Worm (Caenorhabditis elegans): ENCODE measurements around the gene gnrr-5.
A peak's percentile ranks its signal among the peaks of the same experiment; 100 is the strongest.

Gene gnrr-5

DNA sequence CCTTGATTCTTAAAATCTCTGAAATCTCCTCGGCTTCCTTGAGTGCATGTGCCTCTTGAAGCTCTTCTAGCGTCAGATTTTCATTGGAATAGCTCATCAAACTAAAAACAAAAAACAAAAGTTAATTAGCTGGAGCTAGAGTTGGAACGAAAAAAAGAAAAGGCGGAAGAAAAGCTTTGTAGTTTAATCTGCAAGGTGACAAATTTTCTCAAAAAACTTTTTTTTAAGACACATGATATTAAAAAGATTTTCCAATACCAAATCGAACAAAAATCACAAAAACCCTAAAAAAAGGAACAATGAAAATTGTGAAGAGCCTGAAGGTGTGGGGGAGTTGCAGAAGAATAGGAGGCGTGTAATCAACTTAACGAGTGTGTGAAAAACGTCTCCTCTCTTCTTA is at the start of gene gnrr-5:
TSS of gene gnrr-5 (minus strand) at position 101 of the 400 bp plus-strand sequence.
- TF ChIP-seq Y53F4B.3 (GFP tag; IDR thresholded peaks at IDR 0.05), result no peak
- no peak for TF ChIP-seq nfyb-1 (GFP tag; IDR thresholded peaks at IDR 0.05)
- TF ChIP-seq rec-8 (tag; optimal IDR thresholded peaks at IDR 0.05), result no peak
- TF ChIP-seq rpc-1 (optimal IDR thresholded peaks at IDR 0.05), result no peak
- no peak for TF ChIP-seq rpc-1 (tag; optimal IDR thresholded peaks at IDR 0.05)

DNA sequence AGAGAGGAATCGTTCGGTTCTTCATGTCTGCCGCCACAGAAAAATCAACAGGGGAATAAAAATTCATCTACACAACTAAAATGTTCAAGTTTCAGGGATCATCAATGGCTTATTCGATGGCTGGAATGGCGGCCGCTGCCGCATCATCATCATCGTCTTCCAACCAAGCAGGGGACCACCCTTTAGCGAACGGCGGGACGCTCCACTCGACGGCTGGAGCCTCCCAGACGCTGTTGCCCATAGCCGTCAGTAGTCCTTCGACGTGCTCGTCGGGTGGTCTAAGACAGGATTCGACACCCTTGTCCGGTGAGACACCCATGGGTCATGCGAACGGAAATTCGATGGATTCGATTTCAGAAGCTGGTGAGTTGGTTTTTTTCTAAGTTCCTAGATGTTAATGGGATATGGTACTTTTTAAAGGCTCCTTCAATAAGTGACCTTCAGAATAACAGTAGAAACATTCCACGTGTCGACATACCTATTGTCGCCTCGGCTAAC is 49.4 kb upstream of the gnrr-5 start:
- TF ChIP-seq unc-130 (GFP tag; optimal IDR thresholded peaks at IDR 0.05) (no peak), zfh-2 (GFP tag; conservative IDR thresholded peaks at IDR 0.05) (peak; percentile 56; the same call in 1 of the 2 replicates), aptf-3 (GFP tag; IDR thresholded peaks at IDR 0.05) (no peak)

DNA sequence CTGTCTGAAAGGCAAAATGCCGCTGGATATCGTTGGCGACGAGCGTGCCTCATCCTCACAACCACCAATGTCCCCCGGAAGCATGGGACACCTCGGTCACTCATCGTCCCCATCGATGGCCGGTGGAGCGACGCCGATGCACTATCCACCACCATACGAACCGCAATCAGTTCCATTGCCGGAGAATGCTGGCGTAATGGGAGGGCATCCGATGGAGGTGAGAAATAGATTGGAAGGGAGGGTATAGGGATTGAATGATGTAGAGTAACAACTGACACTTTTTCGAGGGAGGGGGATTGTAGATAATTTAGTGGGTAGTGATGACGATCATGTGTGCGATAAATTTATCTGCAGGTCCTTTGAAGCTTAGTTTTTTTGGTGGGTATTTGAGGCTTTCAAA is 48.1 kb upstream of the gnrr-5 start:
- TF ChIP-seq hlh-26 (GFP tag; conservative IDR thresholded peaks at IDR 0.05), result no peak
- TF ChIP-seq zfh-2 (GFP tag; conservative IDR thresholded peaks at IDR 0.05), result peak; percentile 60

DNA sequence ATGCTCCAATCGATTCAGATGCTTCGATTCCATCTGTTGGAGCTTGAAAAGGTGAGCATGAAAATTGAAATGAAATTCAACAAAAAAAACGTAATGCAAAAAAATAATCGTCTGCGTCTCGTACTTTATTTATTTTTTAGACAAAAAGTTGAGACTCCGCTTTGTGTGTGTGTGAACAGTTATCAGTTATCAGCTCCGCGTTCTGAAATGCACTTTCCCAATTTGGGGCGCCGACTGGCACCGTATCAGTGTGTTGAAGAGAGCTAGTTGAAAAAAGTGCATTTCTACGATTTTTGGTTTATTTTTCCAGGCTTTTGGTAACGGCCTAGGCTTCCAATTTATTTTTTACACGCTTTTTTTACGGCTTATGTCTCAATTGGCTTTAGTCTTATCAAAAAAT is 47.4 kb upstream of the gnrr-5 start:
- TF ChIP-seq mxl-1 (tag; optimal IDR thresholded peaks at IDR 0.05) (no peak), nhr-80 (tag; optimal IDR thresholded peaks at IDR 0.05) (peak; percentile 68), cebp-1 (GFP tag; IDR thresholded peaks at IDR 0.05) (no peak), cebp-1 (tag; optimal IDR thresholded peaks at IDR 0.05) (peak; percentile 1), dox-1 (GFP tag; IDR thresholded peaks at IDR 0.05) (peak; percentile 32; the same call in 1 of the 2 replicates)

DNA sequence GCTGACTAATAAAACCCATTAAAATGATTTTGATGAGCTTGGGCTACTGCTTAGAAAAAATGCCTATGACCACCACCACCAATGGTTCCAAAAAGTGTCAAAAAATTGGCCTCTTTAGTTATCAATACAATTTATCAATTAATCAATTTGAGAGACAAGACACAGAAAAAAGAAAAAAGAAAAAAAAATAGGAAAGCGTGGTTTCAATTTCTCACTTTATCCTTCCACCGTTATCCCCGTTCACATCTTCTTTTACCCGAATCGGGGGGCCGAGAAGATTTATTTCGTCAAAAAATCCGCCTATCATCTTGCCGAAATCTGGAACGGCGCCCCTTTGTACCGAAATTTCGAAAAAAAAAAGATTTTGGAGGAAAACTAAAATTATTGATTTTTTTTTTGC is 46.2 kb upstream of the gnrr-5 start:
- no peak for TF ChIP-seq hsf-1 (GFP tag; IDR thresholded peaks at IDR 0.05)
- no peak for TF ChIP-seq sptf-2 (GFP tag; optimal IDR thresholded peaks at IDR 0.05)
- TF ChIP-seq ztf-18 (tag; optimal IDR thresholded peaks at IDR 0.05), result no peak
- TF ChIP-seq bed-1 (GFP tag; IDR thresholded peaks at IDR 0.05), result no peak
- TF ChIP-seq aptf-3 (GFP tag; IDR thresholded peaks at IDR 0.05), result no peak
- no peak for TF ChIP-seq unc-130 (GFP tag; optimal IDR thresholded peaks at IDR 0.05)
- no peak for TF ChIP-seq B0336.3 (GFP tag; IDR thresholded peaks at IDR 0.05)
- TF ChIP-seq cebp-2 (GFP tag; IDR thresholded peaks at IDR 0.05), result no peak
- no peak for TF ChIP-seq Y79H2A.3 (GFP tag; conservative IDR thresholded peaks at IDR 0.05)
- TF ChIP-seq egrh-3 (GFP tag; IDR thresholded peaks at IDR 0.05), result no peak
- no peak for TF ChIP-seq attf-3 (GFP tag; conservative IDR thresholded peaks at IDR 0.05)
- TF ChIP-seq unc-62 (GFP tag; optimal IDR thresholded peaks at IDR 0.05), result no peak

DNA sequence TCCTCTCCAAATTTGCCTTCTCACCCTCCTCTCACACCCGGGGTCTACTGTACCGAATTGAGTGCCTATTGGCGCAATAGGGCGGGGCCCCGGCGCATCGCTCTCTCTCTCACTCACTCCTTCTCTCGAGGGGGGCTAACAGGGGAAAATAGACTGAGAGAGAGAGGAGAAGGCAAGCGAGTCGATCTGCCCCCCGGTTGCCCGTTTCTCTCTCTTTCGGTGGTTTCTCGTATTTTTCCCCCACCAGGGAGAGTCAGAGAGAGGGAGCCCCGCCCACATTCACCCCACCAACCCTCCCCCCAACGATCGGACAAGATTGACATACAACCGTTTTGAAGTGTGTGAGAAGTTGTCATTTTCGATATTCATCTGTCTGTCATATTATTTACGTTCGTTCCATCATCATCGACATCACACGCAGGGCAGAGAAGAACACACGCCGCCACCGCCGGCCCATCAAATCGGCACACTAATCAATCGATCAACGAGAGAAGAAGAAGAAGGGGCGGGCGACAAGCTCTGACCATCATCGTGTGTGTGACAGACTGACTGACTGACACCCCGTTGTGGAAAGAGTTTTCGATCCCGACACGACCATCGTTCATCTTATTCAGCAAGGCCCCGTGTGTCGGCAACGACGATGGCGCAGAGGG is 44.7 kb upstream of the gnrr-5 start:
- TF ChIP-seq B0336.3 (GFP tag; IDR thresholded peaks at IDR 0.05) (0 out of 2 replicates have a peak, but pooled peaks have one; percentile 37), ztf-3 (GFP tag; optimal IDR thresholded peaks at IDR 0.05) (no peak), efl-1 (GFP tag; optimal IDR thresholded peaks at IDR 0.05) (no peak), Y53F4B.3 (GFP tag; IDR thresholded peaks at IDR 0.05) (no peak), Y56A3A.18 (GFP tag; IDR thresholded peaks at IDR 0.05) (0 out of 2 replicates have a peak, but pooled peaks have one; percentile 12), dpl-1 (GFP tag; optimal IDR thresholded peaks at IDR 0.05) (no peak), bed-2 (GFP tag; IDR thresholded peaks at IDR 0.05) (no peak), hsf-1 (GFP tag; IDR thresholded peaks at IDR 0.05) (no peak), K12H6.12 (tag; optimal IDR thresholded peaks at IDR 0.05) (peak; percentile 55), ztf-18 (tag; optimal IDR thresholded peaks at IDR 0.05) (no peak), repo-1 (tag; optimal IDR thresholded peaks at IDR 0.05) (no peak), ccch-3 (GFP tag; optimal IDR thresholded peaks at IDR 0.05) (no peak), F57C9.4 (tag; optimal IDR thresholded peaks at IDR 0.05) (no peak), mcd-1 (GFP tag; IDR thresholded peaks at IDR 0.05) (peak; percentile 31; the same call in 1 of the 2 replicates), F23B12.7 (tag; optimal IDR thresholded peaks at IDR 0.05; ENCODE audit: insufficient read depth) (no peak), ZK185.1 (tag; optimal IDR thresholded peaks at IDR 0.05; ENCODE audit: poor library complexity, severe bottlenecking) (no peak), unc-62 (GFP tag; optimal IDR thresholded peaks at IDR 0.05) (peak; percentile 94), unc-130 (GFP tag; optimal IDR thresholded peaks at IDR 0.05) (no peak), aptf-3 (GFP tag; IDR thresholded peaks at IDR 0.05) (no peak), nfyb-1 (GFP tag; IDR thresholded peaks at IDR 0.05) (peak; percentile 60; the same call in 1 of the 2 replicates), ceh-40 (GFP tag; IDR thresholded peaks at IDR 0.05) (no peak), egl-18 (GFP tag; IDR thresholded peaks at IDR 0.05) (0 out of 2 replicates have a peak, but pooled peaks have one; percentile 12), K11D2.4 (GFP tag; IDR thresholded peaks at IDR 0.05) (no peak)

Data from whole organism, young adult.